Worm (Caenorhabditis elegans) whole organism, dauer: Measurements from ENCODE around the gene gad-3.

ENCODE experiments used
- unc-62 ChIP-seq: sonication (generic microtip); optimal IDR thresholded peaks from 2 replicates; lab custom pipeline; 2017; ENCODE audit warnings: missing biosample characterization, missing genetic modification reagents, missing genetic modification characterization

gad-3 gene

ce11 chrV:9148151-9148550 lies 24.7 kb downstream of the gad-3 start:
- TF ChIP-seq unc-62 (GFP tag; lab: Kevin White, UChicago), result no peak

ce11 chrV:9146849-9147557 lies 25.8 kb downstream of the gad-3 start, which contains the start of gene spl-2:
Gene spl-2 (minus strand): TSS chrV:9146899.
- no peak for TF ChIP-seq unc-62 (GFP tag; lab: Kevin White, UChicago)

- TF ChIP-seq unc-62 (GFP tag; lab: Kevin White, UChicago), result no peak
These were observed 26.6 kb downstream of the gad-3 start for ce11 chrV:9146196-9146595.

ce11 chrV:9143896-9144295 lies 28.9 kb downstream of the gad-3 start:
- TF ChIP-seq unc-62 (GFP tag; lab: Kevin White, UChicago), result no peak

ce11 chrV:9141297-9141696 lies 31.5 kb downstream of the gad-3 start, which contains the start of gene pitr-3:
Gene pitr-3 (minus strand): TSS chrV:9141397.
- no peak for TF ChIP-seq unc-62 (GFP tag; lab: Kevin White, UChicago)

- no peak for TF ChIP-seq unc-62 (GFP tag; lab: Kevin White, UChicago)
These were observed 35.2 kb downstream of the gad-3 start, which contains the start of gene pitr-2 for ce11 chrV:9137618-9138017. Gene pitr-2 (minus strand): TSS chrV:9137718.

- TF ChIP-seq unc-62 (GFP tag; lab: Kevin White, UChicago), result no peak
These were observed 38.9 kb downstream of the gad-3 start, which contains the start of gene B0222.1 for ce11 chrV:9133950-9134349. Gene B0222.1 (plus strand): TSS chrV:9134255.

ce11 chrV:9132043-9132442 lies 40.8 kb downstream of the gad-3 start, which contains the start of gene F21C10.1:
Gene F21C10.1 (plus strand): TSS chrV:9132343.
- no peak for TF ChIP-seq unc-62 (GFP tag; lab: Kevin White, UChicago)

ce11 chrV:9130766-9131165 lies 42.0 kb downstream of the gad-3 start, which contains the start of gene F21C10.19:
Gene F21C10.19 (plus strand): TSS chrV:9131066.
- no peak for TF ChIP-seq unc-62 (GFP tag; lab: Kevin White, UChicago)

ce11 chrV:9128562-9128961 lies 44.2 kb downstream of the gad-3 start:
- TF ChIP-seq unc-62 (GFP tag; lab: Kevin White, UChicago), result no peak

ce11 chrV:9127773-9128172 lies 45.0 kb downstream of the gad-3 start, which contains the start of gene F21C10.3:
Gene F21C10.3 (plus strand): TSS chrV:9128073.
- no peak for TF ChIP-seq unc-62 (GFP tag; lab: Kevin White, UChicago)

ce11 chrV:9126316-9126715 lies 46.5 kb downstream of the gad-3 start, which contains the start of gene F21C10.4:
Gene F21C10.4 (plus strand): TSS chrV:9126616.
- no peak for TF ChIP-seq unc-62 (GFP tag; lab: Kevin White, UChicago)

ce11 chrV:9125345-9125744 lies 47.5 kb downstream of the gad-3 start, which contains the start of gene F21C10.5:
Gene F21C10.5 (plus strand): TSS chrV:9125645.
- TF ChIP-seq unc-62 (GFP tag; lab: Kevin White, UChicago), result no peak

ce11 chrV:9124180-9124579 lies 48.6 kb downstream of the gad-3 start, which contains the start of gene F21C10.6:
Gene F21C10.6 (plus strand): TSS chrV:9124480.
- no peak for TF ChIP-seq unc-62 (GFP tag; lab: Kevin White, UChicago)

ce11 chrV:9123186-9123585 lies 49.6 kb downstream of the gad-3 start, which contains the start of gene F21C10.11:
Gene F21C10.11 (plus strand): TSS chrV:9123486.
- TF ChIP-seq unc-62 (GFP tag; lab: Kevin White, UChicago), result no peak

- no peak for TF ChIP-seq unc-62 (GFP tag; lab: Kevin White, UChicago)
These were observed 50.8 kb downstream of the gad-3 start, which contains the start of gene F21C10.13 for ce11 chrV:9122004-9122403. Gene F21C10.13 (plus strand): TSS chrV:9122304.
